Fruit fly (Drosophila melanogaster): ENCODE measurements around the gene CG14913.

DNA sequence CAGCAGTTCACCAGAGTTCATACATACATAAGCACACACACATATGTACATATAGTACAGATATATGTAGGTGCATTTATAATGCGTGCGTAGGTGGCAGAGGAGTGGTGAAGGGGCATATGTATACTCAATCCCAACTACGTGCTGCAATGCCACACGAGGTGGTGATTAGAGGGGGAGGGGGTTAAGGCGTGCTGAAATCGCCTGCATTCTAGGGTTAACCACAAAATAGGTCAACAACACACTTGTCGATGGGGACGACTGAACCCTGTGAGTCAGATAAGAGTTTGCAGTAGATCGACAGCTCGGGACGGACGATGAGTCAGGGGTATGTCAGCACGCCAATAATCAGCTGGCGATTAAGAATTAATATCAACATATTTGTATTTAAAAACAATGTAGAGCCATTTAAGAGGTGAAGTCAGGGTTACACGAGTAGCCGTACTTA is 28.7 kb downstream of the CG14913 start:
- TF ChIP-seq cnc (optimal IDR thresholded peaks at IDR 0.05) (no peak), pad (GFP tag; optimal IDR thresholded peaks at IDR 0.05) (no peak), Crg-1 (GFP tag; optimal IDR thresholded peaks at IDR 0.05) (no peak), CG12768 (GFP tag; optimal IDR thresholded peaks at IDR 0.05) (no peak), CG1620 (GFP tag; optimal IDR thresholded peaks at IDR 0.05) (no peak)

All from whole organism, adult.